Worm (Caenorhabditis elegans) whole organism, late embryonic: ENCODE measurements around the gene C53B7.2.

Experiments
- ama-1 ChIP-seq: fragments of 150-350 bp; optimal IDR thresholded peaks from 2 replicates; lab custom pipeline; 2014
- nfya-1 ChIP-seq: sonication (generic microtip); optimal IDR thresholded peaks from 2 replicates; lab custom pipeline; 2017; ENCODE audit warnings: missing genetic modification characterization, mild to moderate bottlenecking, missing compliant biosample characterization, antibody characterized with exemption, moderate library complexity

ce11 chrX:6822552-6822951 is 23.5 kb upstream of the C53B7.2 start:
- no peak for TF ChIP-seq nfya-1 (tag; lab: Kevin White, UChicago)
- no peak for TF ChIP-seq ama-1 (lab: Kevin White, UChicago)
